Fruit fly (Drosophila melanogaster) whole organism, embryonic: ENCODE results near the gene Mipp2.

Experiments
- Ada2b ChIP-seq: fragments of 200-800 bp; sonication (Bioruptor generic); IDR thresholded peaks from 2 replicates; pipeline ENCODE4 v1.3.6; 2022; ENCODE audit warnings: missing biosample characterization, missing genetic modification characterization
- Asciz ChIP-seq: fragments of 200-800 bp; sonication (Bioruptor generic); optimal IDR thresholded peaks from 2 replicates; lab custom pipeline; 2017; ENCODE audit warnings: missing biosample characterization, mild to moderate bottlenecking, missing genetic modification characterization, missing genetic modification reagents
- BtbVII ChIP-seq: fragments of 200-800 bp; sonication (Bioruptor generic); optimal IDR thresholded peaks from 3 replicates; lab custom pipeline; 2017; ENCODE audit warnings: missing biosample characterization, mild to moderate bottlenecking, missing genetic modification characterization
- CG10147 ChIP-seq: fragments of 200-800 bp; sonication (Bioruptor generic); optimal IDR thresholded peaks from 2 replicates; lab custom pipeline; 2019; ENCODE audit warnings: missing biosample characterization, mild to moderate bottlenecking, missing genetic modification characterization, moderate library complexity
- CG10366 ChIP-seq: fragments of 200-800 bp; sonication (Bioruptor generic); IDR thresholded peaks from 2 replicates; pipeline ENCODE4 v1.3.6; 2022; ENCODE audit warnings: missing biosample characterization, missing genetic modification characterization
- CG11085 ChIP-seq: fragments of 200-800 bp; sonication (Bioruptor generic); IDR thresholded peaks from 2 replicates; pipeline ENCODE4 v1.3.6; 2022; ENCODE audit warnings: missing biosample characterization, missing genetic modification characterization
- CG12659 ChIP-seq: fragments of 200-800 bp; sonication (Bioruptor generic); optimal IDR thresholded peaks from 3 replicates; lab custom pipeline; 2017; ENCODE audit warnings: mild to moderate bottlenecking, missing biosample characterization, missing genetic modification reagents, missing genetic modification characterization
- CG14667 ChIP-seq: fragments of 200-800 bp; sonication (Bioruptor generic); IDR thresholded peaks from 2 replicates; pipeline ENCODE4 v1.3.6; 2022; ENCODE audit warnings: missing biosample characterization, missing genetic modification characterization
- CG16779 ChIP-seq: fragments of 200-800 bp; sonication (Bioruptor generic); IDR thresholded peaks from 2 replicates; pipeline ENCODE4 v1.3.6; 2022; ENCODE audit warnings: missing biosample characterization, missing genetic modification characterization
- CG16813 ChIP-seq: fragments of 200-800 bp; sonication (Bioruptor generic); IDR thresholded peaks from 3 replicates; pipeline ENCODE4 v1.3.6; 2022; ENCODE audit warnings: missing biosample characterization, missing genetic modification characterization; ENCODE audit not compliant: partially characterized antibody
- CG17328 ChIP-seq: fragments of 200-800 bp; sonication (Bioruptor generic); IDR thresholded peaks from 2 replicates; pipeline ENCODE4 v1.3.6; 2022; ENCODE audit warnings: missing biosample characterization, missing genetic modification characterization
- CG17912 ChIP-seq: fragments of 200-800 bp; sonication (Bioruptor generic); optimal IDR thresholded peaks from 2 replicates; lab custom pipeline; 2018; ENCODE audit warnings: missing biosample characterization, mild to moderate bottlenecking, missing genetic modification characterization
- CG30403 ChIP-seq: fragments of 200-800 bp; sonication (Bioruptor generic); optimal IDR thresholded peaks from 3 replicates; lab custom pipeline; 2016; ENCODE audit warnings: missing biosample characterization, missing genetic modification characterization
- CG31365 ChIP-seq: fragments of 200-800 bp; sonication (Bioruptor generic); optimal IDR thresholded peaks from 2 replicates; lab custom pipeline; 2018; ENCODE audit warnings: missing biosample characterization, mild to moderate bottlenecking, missing genetic modification characterization
- CG3407 ChIP-seq: fragments of 200-800 bp; sonication (Bioruptor generic); optimal IDR thresholded peaks from 2 replicates; lab custom pipeline; 2018; ENCODE audit warnings: missing biosample characterization, mild to moderate bottlenecking, missing genetic modification characterization
- CG34422 ChIP-seq: fragments of 200-800 bp; sonication (Bioruptor generic); IDR thresholded peaks from 3 replicates; pipeline ENCODE4 v1.3.6; 2022; ENCODE audit warnings: missing biosample characterization, missing genetic modification characterization
- CG3995 ChIP-seq: fragments of 200-800 bp; sonication (Bioruptor generic); optimal IDR thresholded peaks from 3 replicates; lab custom pipeline; 2016; ENCODE audit warnings: missing biosample characterization, missing genetic modification characterization
- CG42726 ChIP-seq: fragments of 200-800 bp; sonication (Bioruptor generic); IDR thresholded peaks from 2 replicates; pipeline ENCODE4 v1.3.6; 2022; ENCODE audit warnings: missing biosample characterization, missing genetic modification characterization; ENCODE audit not compliant: partially characterized antibody
- CG4617 ChIP-seq: fragments of 200-800 bp; sonication (Bioruptor generic); optimal IDR thresholded peaks from 3 replicates; lab custom pipeline; 2016; ENCODE audit warnings: missing biosample characterization, missing genetic modification characterization, borderline replicate concordance
- CG6272 ChIP-seq: fragments of 200-800 bp; sonication (Bioruptor generic); IDR thresholded peaks from 2 replicates; pipeline ENCODE4 v1.3.6; 2022; ENCODE audit warnings: missing biosample characterization, missing genetic modification characterization
- CG6791 ChIP-seq: fragments of 200-800 bp; sonication (Bioruptor generic); IDR thresholded peaks from 3 replicates; pipeline ENCODE4 v1.3.6; 2022; ENCODE audit warnings: missing biosample characterization, missing genetic modification characterization; ENCODE audit not compliant: partially characterized antibody
- CG6813 ChIP-seq: fragments of 200-800 bp; sonication (Bioruptor generic); optimal IDR thresholded peaks from 2 replicates; lab custom pipeline; 2017; ENCODE audit warnings: missing biosample characterization, missing genetic modification characterization, mild to moderate bottlenecking, moderate library complexity, missing genetic modification reagents
- CG7928 ChIP-seq: fragments of 200-800 bp; sonication (Bioruptor generic); optimal IDR thresholded peaks from 2 replicates; lab custom pipeline; 2017; ENCODE audit warnings: missing biosample characterization, mild to moderate bottlenecking, missing genetic modification characterization
- CG8478 ChIP-seq: fragments of >200 bp; optimal IDR thresholded peaks from 2 replicates; lab custom pipeline; 2018
- CG9215 ChIP-seq: fragments of 200-800 bp; sonication (Bioruptor generic); IDR thresholded peaks from 2 replicates; pipeline ENCODE4 v1.3.6; 2022; ENCODE audit warnings: missing biosample characterization, missing genetic modification characterization
- CG9727 ChIP-seq: fragments of 200-800 bp; sonication (Bioruptor generic); optimal IDR thresholded peaks from 3 replicates; lab custom pipeline; 2017; ENCODE audit warnings: missing biosample characterization, mild to moderate bottlenecking, missing genetic modification characterization
- CHES-1-like ChIP-seq: fragments of 200-800 bp; sonication (Bioruptor generic); optimal IDR thresholded peaks from 2 replicates; lab custom pipeline; 2016; ENCODE audit warnings: missing biosample characterization, missing genetic modification characterization
- D19B ChIP-seq: fragments of 200-800 bp; sonication (Bioruptor generic); optimal IDR thresholded peaks from 2 replicates; lab custom pipeline; 2017; ENCODE audit warnings: missing biosample characterization, mild to moderate bottlenecking, missing genetic modification characterization
- Dad ChIP-seq: fragments of 200-800 bp; sonication (Bioruptor generic); optimal IDR thresholded peaks from 3 replicates; lab custom pipeline; 2016; ENCODE audit warnings: missing biosample characterization, missing genetic modification characterization
- Dbx ChIP-seq: fragments of 200-800 bp; sonication (Bioruptor generic); IDR thresholded peaks from 3 replicates; pipeline ENCODE4 v1.3.6; 2022; ENCODE audit warnings: missing biosample characterization, missing genetic modification characterization
- Ets97D ChIP-seq: fragments of 200-800 bp; sonication (Bioruptor generic); optimal IDR thresholded peaks from 3 replicates; lab custom pipeline; 2016; ENCODE audit warnings: missing biosample characterization, missing genetic modification characterization
- H2.0 ChIP-seq: fragments of 200-800 bp; sonication (Bioruptor generic); IDR thresholded peaks from 2 replicates; pipeline ENCODE4 v1.3.6; 2022; ENCODE audit warnings: missing biosample characterization, missing genetic modification characterization
- Rfx ChIP-seq: fragments of 200-800 bp; sonication (Bioruptor generic); IDR thresholded peaks from 2 replicates; pipeline ENCODE4 v1.3.6; 2022; ENCODE audit warnings: missing biosample characterization, missing genetic modification characterization
- bsh ChIP-seq, 2 experiments: fragments of 200-800 bp; sonication (Bioruptor generic); optimal IDR thresholded peaks; 2 replicates each; lab custom pipeline; 2017 to 2018; ENCODE audit warnings: mild to moderate bottlenecking in 2 of 2, missing biosample characterization in 2 of 2, missing genetic modification characterization in 2 of 2, moderate library complexity in 1 of 2
- crol ChIP-seq: fragments of 200-800 bp; sonication (Bioruptor generic); IDR thresholded peaks from 2 replicates; pipeline ENCODE4 v1.3.6; 2022; ENCODE audit warnings: missing biosample characterization, missing genetic modification characterization
- dati ChIP-seq: fragments of 200-800 bp; sonication (Bioruptor generic); IDR thresholded peaks from 2 replicates; pipeline ENCODE4 v1.3.6; 2022; ENCODE audit warnings: missing biosample characterization, missing genetic modification characterization
- dysf ChIP-seq: fragments of 200-800 bp; sonication (Bioruptor generic); IDR thresholded peaks from 3 replicates; pipeline ENCODE4 v1.3.6; 2022; ENCODE audit warnings: missing biosample characterization, missing genetic modification characterization
- gro ChIP-seq: fragments of 200-800 bp; sonication (Bioruptor generic); optimal IDR thresholded peaks from 2 replicates; lab custom pipeline; 2016; ENCODE audit warnings: missing biosample characterization, missing genetic modification characterization
- ham ChIP-seq: fragments of 200-800 bp; sonication (Bioruptor generic); IDR thresholded peaks from 2 replicates; pipeline ENCODE4 v1.3.6; 2022; ENCODE audit warnings: missing biosample characterization, missing genetic modification characterization
- jumu ChIP-seq: fragments of 200-800 bp; sonication (Bioruptor generic); optimal IDR thresholded peaks from 3 replicates; lab custom pipeline; 2016; ENCODE audit warnings: missing biosample characterization, missing genetic modification characterization
- kah ChIP-seq: fragments of 200-800 bp; sonication (Bioruptor generic); optimal IDR thresholded peaks from 2 replicates; lab custom pipeline; 2018; ENCODE audit warnings: missing biosample characterization, mild to moderate bottlenecking, missing genetic modification characterization
- nau ChIP-seq: fragments of 200-800 bp; sonication (Bioruptor generic); optimal IDR thresholded peaks from 3 replicates; lab custom pipeline; 2017; ENCODE audit warnings: missing biosample characterization, mild to moderate bottlenecking, missing genetic modification characterization, missing genetic modification reagents
- pb ChIP-seq: fragments of 200-800 bp; sonication (Bioruptor generic); optimal IDR thresholded peaks from 3 replicates; lab custom pipeline; 2016; ENCODE audit warnings: missing biosample characterization, missing genetic modification characterization
- peb ChIP-seq: fragments of 200-800 bp; sonication (Bioruptor generic); IDR thresholded peaks from 2 replicates; pipeline ENCODE4 v1.3.6; 2022; ENCODE audit warnings: missing biosample characterization, missing genetic modification characterization
- pzg ChIP-seq: fragments of 200-800 bp; sonication (Bioruptor generic); optimal IDR thresholded peaks from 3 replicates; lab custom pipeline; 2018; ENCODE audit warnings: missing biosample characterization, mild to moderate bottlenecking, missing genetic modification characterization, moderate library complexity
- ranshi ChIP-seq: fragments of 200-800 bp; sonication (Bioruptor generic); IDR thresholded peaks from 2 replicates; pipeline ENCODE4 v1.3.6; 2022; ENCODE audit warnings: missing biosample characterization, missing genetic modification characterization
- sqz ChIP-seq: fragments of 200-800 bp; sonication (Bioruptor generic); optimal IDR thresholded peaks from 3 replicates; lab custom pipeline; 2018; ENCODE audit warnings: missing biosample characterization, mild to moderate bottlenecking, missing genetic modification characterization
- stc ChIP-seq: fragments of 200-800 bp; sonication (Bioruptor generic); IDR thresholded peaks from 2 replicates; pipeline ENCODE4 v1.3.6; 2022; ENCODE audit warnings: missing biosample characterization, missing genetic modification characterization
- sug ChIP-seq: fragments of 200-800 bp; optimal IDR thresholded peaks from 2 replicates; lab custom pipeline; 2019; ENCODE audit warnings: missing biosample characterization, mild to moderate bottlenecking, missing genetic modification characterization, moderate library complexity
- tin ChIP-seq: fragments of 200-800 bp; sonication (Bioruptor generic); optimal IDR thresholded peaks from 3 replicates; lab custom pipeline; 2016; ENCODE audit warnings: missing biosample characterization, missing genetic modification characterization
- tup ChIP-seq: fragments of 200-800 bp; sonication (Bioruptor generic); optimal IDR thresholded peaks from 2 replicates; lab custom pipeline; 2016; ENCODE audit warnings: missing biosample characterization, mild to moderate bottlenecking, missing genetic modification characterization, moderate library complexity
- vfl ChIP-seq: fragments of 200-800 bp; sonication (Bioruptor generic); optimal IDR thresholded peaks from 2 replicates; lab custom pipeline; 2016; ENCODE audit warnings: missing biosample characterization, missing genetic modification characterization

Gene Mipp2

dm6 chrX:6097578-6097977 is 6.3 kb upstream of the Mipp2 start (continued):
- TF ChIP-seq CG6791 (no peak), vfl (GFP tag; lab: Kevin White, UChicago) (peak; percentile 37), CG16813 (GFP tag; lab: Robert Waterston, UW) (0 out of 3 replicates have a peak, but pooled peaks have one; percentile 14), Dbx (GFP tag; lab: Robert Waterston, UW) (peak; percentile 83), CG3995 (GFP tag; lab: Kevin White, UChicago) (no peak), CG11085 (GFP tag; lab: Robert Waterston, UW) (peak; percentile 59), CG17328 (peak; percentile 88), gro (peak; percentile 73), CG6272 (peak; percentile 82), dati (peak; percentile 72), CG9727 (GFP tag; lab: Kevin White, UChicago) (peak; percentile 71), Rfx (GFP tag; lab: Robert Waterston, UW) (peak; percentile 91), pzg (GFP tag; lab: Kevin White, UChicago) (no peak), H2.0 (peak; percentile 87), CG30403 (GFP tag; lab: Kevin White, UChicago) (peak; percentile 78), ranshi (GFP tag; lab: Robert Waterston, UW) (peak; percentile 87), CG12659 (GFP tag; lab: Kevin White, UChicago) (peak; percentile 65), CG8478 (lab: Kevin White, UChicago) (no peak), nau (peak; percentile 67), Ada2b (GFP tag; lab: Robert Waterston, UW) (peak; percentile 93), sqz (no peak), CHES-1-like (GFP tag; lab: Kevin White, UChicago) (peak; percentile 62), CG34422 (GFP tag; lab: Robert Waterston, UW) (peak; percentile 92), dysf (GFP tag; lab: Robert Waterston, UW) (peak; percentile 93), crol (peak; percentile 40; the same call in 1 of the 2 replicates), CG10366 (GFP tag; lab: Robert Waterston, UW) (peak; percentile 91), CG4617 (GFP tag; lab: Kevin White, UChicago) (no peak), Asciz (peak; percentile 69), CG6813 (GFP tag; lab: Kevin White, UChicago) (peak; percentile 79), jumu (peak; percentile 87), pb (GFP tag; lab: Kevin White, UChicago) (peak; percentile 82), sug (peak; percentile 29), kah (GFP tag; lab: Kevin White, UChicago) (peak; percentile 9), peb (peak; percentile 91), CG14667 (peak; percentile 84), D19B (GFP tag; lab: Kevin White, UChicago) (peak; percentile 51), ham (GFP tag; lab: Robert Waterston, UW) (no peak), Ets97D (peak; percentile 37), BtbVII (GFP tag; lab: Kevin White, UChicago) (peak; percentile 68), CG7928 (GFP tag; lab: Kevin White, UChicago) (no peak), CG3407 (GFP tag; lab: Kevin White, UChicago) (peak; percentile 71), CG9215 (GFP tag; lab: Robert Waterston, UW) (peak; percentile 78), CG17912 (GFP tag; lab: Kevin White, UChicago) (no peak), Dad (GFP tag; lab: Kevin White, UChicago) (peak; percentile 70), tin (GFP tag; lab: Kevin White, UChicago) (peak; percentile 78), CG31365 (tag; lab: Kevin White, UChicago) (peak; percentile 49), stc (GFP tag; lab: Robert Waterston, UW) (peak; percentile 88), CG16779 (peak; percentile 84), CG10147 (GFP tag; lab: Kevin White, UChicago) (peak; percentile 21), tup (GFP tag; lab: Kevin White, UChicago) (peak; percentile 13), bsh (GFP tag; optimal IDR thresholded peaks at IDR 0.05; lab: Kevin White, UChicago) (peak in 1 of 2 experiments; percentile 86), CG42726 (no peak)
